Fruit fly (Drosophila melanogaster): ENCODE data around the gene CG12692.
A peak's percentile ranks its signal among the peaks of the same experiment; 100 is the strongest.

The CG12692 gene

dm6 chrX:4324781-4325180 lies 22.6 kb upstream of the CG12692 start (continued):
- TF ChIP-seq CkIIα-i1 (GFP tag; IDR thresholded peaks at IDR 0.05) (peak; percentile 95), CG9817 (tag; optimal IDR thresholded peaks at IDR 0.05) (peak; percentile 99), CG11696 (GFP tag; IDR thresholded peaks at IDR 0.05) (peak; percentile 94), CG14441 (GFP tag; IDR thresholded peaks at IDR 0.05) (peak; percentile 99), Sry-β (GFP tag; optimal IDR thresholded peaks at IDR 0.05) (no peak), h (optimal IDR thresholded peaks at IDR 0.05) (no peak), en (GFP tag; optimal IDR thresholded peaks at IDR 0.05) (peak; percentile 95), dan (GFP tag; IDR thresholded peaks at IDR 0.05) (peak; percentile 88), CG16815 (GFP tag; optimal IDR thresholded peaks at IDR 0.05) (peak; percentile 96), vvl (GFP tag; IDR thresholded peaks at IDR 0.05) (peak; percentile 99), MTF-1 (GFP tag; optimal IDR thresholded peaks at IDR 0.05; ENCODE audit: borderline replicate concordance) (peak; percentile 94), CG17568 (GFP tag; optimal IDR thresholded peaks at IDR 0.05) (peak; percentile 96), CG2712 (tag; optimal IDR thresholded peaks at IDR 0.05) (peak; percentile 96), CG10267 (tag; optimal IDR thresholded peaks at IDR 0.05) (peak; percentile 87), H2.0 (GFP tag; IDR thresholded peaks at IDR 0.05) (peak; percentile 99), CG10366 (GFP tag; IDR thresholded peaks at IDR 0.05) (peak; percentile 99), Dll (GFP tag; IDR thresholded peaks at IDR 0.05; ENCODE audit: partially characterized antibody) (no peak), Mes4 (GFP tag; optimal IDR thresholded peaks at IDR 0.05) (peak; percentile 96), CG10979 (tag; optimal IDR thresholded peaks at IDR 0.05) (peak; percentile 88), Nf-YB (GFP tag; optimal IDR thresholded peaks at IDR 0.05) (peak; percentile 81), Fer3 (tag; optimal IDR thresholded peaks at IDR 0.05) (peak; percentile 99), CG17612 (GFP tag; IDR thresholded peaks at IDR 0.05) (peak; percentile 99), zen (tag; optimal IDR thresholded peaks at IDR 0.05) (peak; percentile 93), corto (GFP tag; optimal IDR thresholded peaks at IDR 0.05) (peak; percentile 96), CG8924 (tag; optimal IDR thresholded peaks at IDR 0.05) (peak; percentile 97), nau (GFP tag; optimal IDR thresholded peaks at IDR 0.05) (peak; percentile 96), Abd-B (GFP tag; optimal IDR thresholded peaks at IDR 0.05) (peak; percentile 98), NFAT (GFP tag; IDR thresholded peaks at IDR 0.05) (peak; percentile 99), gce (GFP tag; IDR thresholded peaks at IDR 0.05) (peak; percentile 98), dysf (GFP tag; IDR thresholded peaks at IDR 0.05) (peak; percentile 100), Opbp (GFP tag; IDR thresholded peaks at IDR 0.05; ENCODE audit: partially characterized antibody) (no peak), PHDP (tag; optimal IDR thresholded peaks at IDR 0.05) (peak; percentile 99), H15 (GFP tag; IDR thresholded peaks at IDR 0.05) (peak; percentile 98), gem (tag; optimal IDR thresholded peaks at IDR 0.05) (peak; percentile 98), Rfx (GFP tag; IDR thresholded peaks at IDR 0.05) (peak; percentile 100), Taf1 (GFP tag; IDR thresholded peaks at IDR 0.05) (peak; percentile 99), CG6254 (GFP tag; optimal IDR thresholded peaks at IDR 0.05) (peak; percentile 91), slbo (GFP tag; IDR thresholded peaks at IDR 0.05) (peak; percentile 100), crp (GFP tag; optimal IDR thresholded peaks at IDR 0.05) (peak in 1 of 2 experiments; percentile 66), CG6654 (GFP tag; optimal IDR thresholded peaks at IDR 0.05) (peak; percentile 89)

- TF ChIP-seq CG30020 (tag; optimal IDR thresholded peaks at IDR 0.05), result no peak
- peak; percentile 69 for TF ChIP-seq Drgx (GFP tag; IDR thresholded peaks at IDR 0.05)
- TF ChIP-seq Blimp-1 (GFP tag; optimal IDR thresholded peaks at IDR 0.05), result peak; percentile 46
- TF ChIP-seq Eip74EF (GFP tag; optimal IDR thresholded peaks at IDR 0.05), result peak in 1 of 2 experiments; percentile 33
- no peak for TF ChIP-seq CG5953 (GFP tag; IDR thresholded peaks at IDR 0.05)
- TF ChIP-seq ci (GFP tag; IDR thresholded peaks at IDR 0.05), result peak; percentile 50; the same call in 2 of the 3 replicates
- TF ChIP-seq CG12219 (GFP tag; optimal IDR thresholded peaks at IDR 0.05), result no peak
- TF ChIP-seq z (GFP tag; IDR thresholded peaks at IDR 0.05), result no peak
- TF ChIP-seq HHEX (GFP tag; optimal IDR thresholded peaks at IDR 0.05), result peak; percentile 45
- TF ChIP-seq sens-2 (GFP tag; IDR thresholded peaks at IDR 0.05), result no peak
- TF ChIP-seq CG16815 (GFP tag; optimal IDR thresholded peaks at IDR 0.05), result peak; percentile 36
- no peak for TF ChIP-seq kni (GFP tag; optimal IDR thresholded peaks at IDR 0.05)
- peak; percentile 80 for TF ChIP-seq CG30403 (GFP tag; optimal IDR thresholded peaks at IDR 0.05)
- TF ChIP-seq dan (GFP tag; IDR thresholded peaks at IDR 0.05), result no peak
- no peak; the same call in 1 of the 2 replicates for TF ChIP-seq H2.0 (GFP tag; IDR thresholded peaks at IDR 0.05)
Measured at dm6 chrX:4323911-4324368, 21.8 kb upstream of the CG12692 start.
